Fruit fly (Drosophila melanogaster): ENCODE results near the gene MTA1-like.

The MTA1-like gene

dm6 chr3R:5671795-5672657 lies 23.5 kb upstream of the MTA1-like start:
- TF ChIP-seq CG17801 (GFP tag; optimal IDR thresholded peaks at IDR 0.05; ENCODE audit: partially characterized antibody), result no peak

dm6 chr3R:5671265-5671663 lies 22.7 kb upstream of the MTA1-like start:
- no peak for TF ChIP-seq CG17801 (GFP tag; optimal IDR thresholded peaks at IDR 0.05; ENCODE audit: partially characterized antibody)

- TF ChIP-seq CG17801 (GFP tag; optimal IDR thresholded peaks at IDR 0.05; ENCODE audit: partially characterized antibody), result peak; percentile 30
These were observed 22.2 kb upstream of the MTA1-like start for dm6 chr3R:5670660-5671264.

dm6 chr3R:5669740-5670659 lies 21.5 kb upstream of the MTA1-like start:
- no peak for TF ChIP-seq CG17801 (GFP tag; optimal IDR thresholded peaks at IDR 0.05; ENCODE audit: partially characterized antibody)

dm6 chr3R:5668928-5669739 lies 20.6 kb upstream of the MTA1-like start, which contains the start of the genes Xe7 and Atg17:
Gene Xe7, minus strand, starts transcription at chr3R:5669334.
Gene Atg17, plus strand, starts transcription at chr3R:5669713.
- TF ChIP-seq CG17801 (GFP tag; optimal IDR thresholded peaks at IDR 0.05; ENCODE audit: partially characterized antibody), result peak; percentile 88

dm6 chr3R:5660198-5660893 lies 11.8 kb upstream of the MTA1-like start, which contains the start of gene Wdr33:
Gene Wdr33, plus strand, starts transcription at chr3R:5660635.
- TF ChIP-seq CG17801 (GFP tag; optimal IDR thresholded peaks at IDR 0.05; ENCODE audit: partially characterized antibody), result no peak

- TF ChIP-seq CG17801 (GFP tag; optimal IDR thresholded peaks at IDR 0.05; ENCODE audit: partially characterized antibody), result no peak
These were observed 11.3 kb upstream of the MTA1-like start, which contains the start of gene CG2182 for dm6 chr3R:5659829-5660197. Gene CG2182, minus strand, starts transcription at chr3R:5659912.

- TF ChIP-seq CG17801 (GFP tag; optimal IDR thresholded peaks at IDR 0.05; ENCODE audit: partially characterized antibody), result no peak
These were observed 10.7 kb upstream of the MTA1-like start for dm6 chr3R:5658984-5659802.

- peak; percentile 93 for TF ChIP-seq CG17801 (GFP tag; optimal IDR thresholded peaks at IDR 0.05; ENCODE audit: partially characterized antibody)
These were observed 6.2 kb upstream of the MTA1-like start, which contains the start of the genes elm and MED27 for dm6 chr3R:5654692-5655181. Gene elm, minus strand, starts transcription at chr3R:5654861. Gene MED27, plus strand, starts transcription at chr3R:5655139.

dm6 chr3R:5653887-5654286 lies 5.3 kb upstream of the MTA1-like start:
- no peak for TF ChIP-seq CG17801 (GFP tag; optimal IDR thresholded peaks at IDR 0.05; ENCODE audit: partially characterized antibody)

- TF ChIP-seq CG17801 (GFP tag; optimal IDR thresholded peaks at IDR 0.05; ENCODE audit: partially characterized antibody), result no peak
These were observed 1.4 kb upstream of the MTA1-like start for dm6 chr3R:5649903-5650302.

dm6 chr3R:5647705-5648568 lies 601 bp downstream of the MTA1-like start:
- TF ChIP-seq CG17801 (GFP tag; optimal IDR thresholded peaks at IDR 0.05; ENCODE audit: partially characterized antibody), result no peak

All from ovary, adult (tissue).